Fruit fly (Drosophila melanogaster) whole organism, wandering third instar larva: ENCODE data around the gene RfC3.

Experiments
- Abd-B ChIP-seq: fragments of >200 bp; optimal IDR thresholded peaks from 2 replicates; lab custom pipeline; 2017; ENCODE audit warnings: missing biosample characterization, missing genetic modification characterization
- CG32264 ChIP-seq: fragments of 200-800 bp; sonication (Bioruptor generic); optimal IDR thresholded peaks from 2 replicates; lab custom pipeline; 2016; ENCODE audit warnings: missing biosample characterization, missing genetic modification characterization
- CG9705 ChIP-seq: fragments of 200-800 bp; sonication (Bioruptor generic); optimal IDR thresholded peaks from 2 replicates; lab custom pipeline; 2018; ENCODE audit warnings: missing biosample characterization, mild to moderate bottlenecking, missing genetic modification characterization
- CrebA ChIP-seq: fragments of 200-800 bp; sonication (Bioruptor generic); optimal IDR thresholded peaks from 2 replicates; lab custom pipeline; 2016; ENCODE audit warnings: missing biosample characterization, mild to moderate bottlenecking, missing genetic modification characterization, borderline replicate concordance
- Dfd ChIP-seq: fragments of >200 bp; optimal IDR thresholded peaks from 2 replicates; lab custom pipeline; 2017; ENCODE audit warnings: missing biosample characterization, missing genetic modification characterization
- Dif ChIP-seq: fragments of 200-275, 200-300 bp; sonication (Bioruptor generic); optimal IDR thresholded peaks from 2 replicates; lab custom pipeline; 2018; ENCODE audit warnings: missing biosample characterization, missing genetic modification characterization; ENCODE audit not compliant: partially characterized antibody
- GATAd ChIP-seq: sonication (Bioruptor generic); optimal IDR thresholded peaks from 2 replicates; lab custom pipeline; 2016; ENCODE audit warnings: missing biosample characterization, missing genetic modification characterization
- HLH106 ChIP-seq: fragments of 200-800 bp; optimal IDR thresholded peaks from 3 replicates; lab custom pipeline; 2019; ENCODE audit warnings: missing biosample characterization, mild to moderate bottlenecking, missing genetic modification characterization, moderate library complexity
- Hnf4 ChIP-seq: fragments of 200-800 bp; sonication (Bioruptor generic); optimal IDR thresholded peaks from 2 replicates; lab custom pipeline; 2016; ENCODE audit warnings: missing biosample characterization, mild to moderate bottlenecking, missing genetic modification characterization
- Hr78 ChIP-seq: fragments of >200 bp; optimal IDR thresholded peaks from 2 replicates; lab custom pipeline; 2017; ENCODE audit warnings: missing biosample characterization, missing genetic modification characterization
- Hr83 ChIP-seq: fragments of 200-300 bp; sonication (Bioruptor generic); optimal IDR thresholded peaks from 2 replicates; lab custom pipeline; 2016; ENCODE audit warnings: missing biosample characterization, mild to moderate bottlenecking, missing genetic modification characterization, moderate library complexity; ENCODE audit not compliant: poor library complexity, severe bottlenecking
- Jra ChIP-seq: sonication (Bioruptor generic); optimal IDR thresholded peaks from 2 replicates; lab custom pipeline; 2016; ENCODE audit warnings: missing biosample characterization, missing genetic modification characterization
- Myc ChIP-seq: fragments of >200 bp; optimal IDR thresholded peaks from 2 replicates; lab custom pipeline; 2017
- N ChIP-seq: fragments of >200 bp; optimal IDR thresholded peaks from 2 replicates; lab custom pipeline; 2018; ENCODE audit warnings: missing biosample characterization, missing external identifiers, missing genetic modification characterization
- OdsH ChIP-seq: fragments of 200-800 bp; sonication (Bioruptor generic); optimal IDR thresholded peaks from 2 replicates; lab custom pipeline; 2016; ENCODE audit warnings: missing biosample characterization, mild to moderate bottlenecking, missing genetic modification characterization
- Rel ChIP-seq, 2 experiments: fragments of 200-800 bp; sonication (Bioruptor generic) in 1 of 2; optimal IDR thresholded peaks; 2 replicates in 1 of 2; 3 replicates in 1 of 2; lab custom pipeline; 2016 to 2019; ENCODE audit warnings: mild to moderate bottlenecking in 2 of 2, missing biosample characterization in 2 of 2, missing genetic modification characterization in 2 of 2, moderate library complexity in 1 of 2
- Sp1 ChIP-seq: fragments of 200-800 bp; sonication (Bioruptor generic); optimal IDR thresholded peaks from 3 replicates; lab custom pipeline; 2019; ENCODE audit warnings: missing biosample characterization, mild to moderate bottlenecking, missing genetic modification characterization, moderate library complexity
- br ChIP-seq: fragments of 200-800 bp; sonication (Bioruptor generic); optimal IDR thresholded peaks from 2 replicates; lab custom pipeline; 2016; ENCODE audit warnings: missing biosample characterization, missing genetic modification characterization
- dsf ChIP-seq: sonication (Bioruptor generic); optimal IDR thresholded peaks from 2 replicates; lab custom pipeline; 2016; ENCODE audit warnings: missing biosample characterization, missing genetic modification characterization, borderline replicate concordance
- ey ChIP-seq: fragments of 200-800 bp; sonication (Bioruptor generic); optimal IDR thresholded peaks from 2 replicates; lab custom pipeline; 2016; ENCODE audit warnings: missing biosample characterization, missing genetic modification characterization
- fru ChIP-seq: fragments of 200-800 bp; sonication (Bioruptor generic); optimal IDR thresholded peaks from 3 replicates; lab custom pipeline; 2016; ENCODE audit warnings: missing biosample characterization, mild to moderate bottlenecking, missing genetic modification characterization
- h ChIP-seq: fragments of 200-800 bp; sonication (Bioruptor generic); optimal IDR thresholded peaks from 3 replicates; lab custom pipeline; 2016; ENCODE audit warnings: missing biosample characterization, mild to moderate bottlenecking, missing genetic modification characterization
- jim ChIP-seq: fragments of 175-275, 200-325 bp; sonication (Bioruptor generic); optimal IDR thresholded peaks from 2 replicates; lab custom pipeline; 2016; ENCODE audit warnings: missing biosample characterization, mild to moderate bottlenecking, missing genetic modification characterization
- lola ChIP-seq: fragments of >200 bp; optimal IDR thresholded peaks from 2 replicates; lab custom pipeline; 2017; ENCODE audit warnings: missing biosample characterization, missing genetic modification characterization
- psq ChIP-seq: fragments of 200-800 bp; sonication (Bioruptor generic); optimal IDR thresholded peaks from 3 replicates; lab custom pipeline; 2017; ENCODE audit warnings: missing biosample characterization, mild to moderate bottlenecking, missing genetic modification characterization, moderate library complexity
- rgr ChIP-seq: fragments of 200-800 bp; sonication (Bioruptor generic); optimal IDR thresholded peaks from 3 replicates; lab custom pipeline; 2016; ENCODE audit warnings: missing biosample characterization, mild to moderate bottlenecking, missing genetic modification characterization
- sage ChIP-seq: fragments of 200-800 bp; sonication (Bioruptor generic); optimal IDR thresholded peaks from 2 replicates; lab custom pipeline; 2016; ENCODE audit warnings: missing biosample characterization, mild to moderate bottlenecking, missing genetic modification characterization
- sv ChIP-seq: fragments of 200-800 bp; sonication (Bioruptor generic); optimal IDR thresholded peaks from 3 replicates; lab custom pipeline; 2016; ENCODE audit warnings: missing biosample characterization, missing genetic modification characterization
- tai ChIP-seq: sonication (Bioruptor generic); optimal IDR thresholded peaks from 2 replicates; lab custom pipeline; 2016; ENCODE audit warnings: missing biosample characterization, missing genetic modification characterization
- usp ChIP-seq: fragments of >200 bp; optimal IDR thresholded peaks from 2 replicates; lab custom pipeline; 2017; ENCODE audit warnings: missing biosample characterization, missing genetic modification characterization
- woc ChIP-seq: sonication (Bioruptor generic); optimal IDR thresholded peaks from 2 replicates; lab custom pipeline; 2016; ENCODE audit warnings: missing biosample characterization, mild to moderate bottlenecking, missing genetic modification characterization

The RfC3 gene

DNA sequence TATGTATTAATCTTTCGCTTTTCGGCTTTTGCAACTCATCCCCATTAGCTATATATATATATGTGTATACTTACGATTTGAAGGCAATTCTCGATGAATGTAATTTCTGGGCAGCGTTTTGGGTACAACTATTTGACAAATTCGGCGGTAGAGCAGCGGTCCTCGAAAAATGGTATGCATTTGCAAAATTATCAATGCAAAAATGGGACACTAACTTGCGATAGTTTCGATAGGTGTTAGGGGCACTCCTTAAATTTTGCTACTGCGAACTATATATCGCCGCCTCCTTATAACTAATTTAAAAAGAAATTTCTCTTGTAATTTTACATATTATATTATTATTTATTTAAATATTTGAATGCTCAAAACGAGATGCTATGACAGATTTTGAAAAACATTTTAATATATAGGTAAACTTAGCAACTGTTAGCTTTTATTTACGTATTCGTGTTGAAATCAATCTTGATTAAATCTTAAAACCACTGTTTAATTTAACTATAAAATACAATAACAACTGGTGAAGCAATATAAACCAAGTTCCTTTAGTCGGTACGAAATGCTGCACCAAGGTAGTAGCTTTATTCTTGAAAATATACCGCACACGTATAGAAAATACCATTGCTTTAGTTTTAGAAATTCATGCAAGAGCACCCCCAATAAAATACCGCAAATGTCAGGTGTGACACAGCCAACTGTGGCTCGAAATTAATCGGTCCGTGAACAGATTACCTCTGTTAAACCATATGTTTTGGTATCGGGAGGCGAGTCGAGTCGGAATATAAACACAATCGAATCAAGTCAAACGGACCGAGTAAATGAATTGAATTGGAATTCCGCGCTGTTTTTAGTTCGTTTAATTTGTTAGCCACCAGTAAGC lies 5.5 kb upstream of the RfC3 start, which contains the start of the genes CG5355 and Klp31E:
CG5355 (minus strand) TSS at position 213 of the 877 bp plus-strand sequence.
Klp31E (plus strand) TSS at position 767 of the 877 bp plus-strand sequence.
- TF ChIP-seq Dfd (GFP tag; lab: Kevin White, UChicago), result no peak
- TF ChIP-seq Hnf4 (GFP tag; lab: Kevin White, UChicago), result peak; percentile 21
- peak; percentile 5 for TF ChIP-seq OdsH (GFP tag; lab: Kevin White, UChicago)
- peak; percentile 61 for TF ChIP-seq Sp1
- no peak for TF ChIP-seq sv (GFP tag; lab: Kevin White, UChicago)
- peak; percentile 5 for TF ChIP-seq tai (GFP tag; lab: Kevin White, UChicago)
- peak; percentile 44 for TF ChIP-seq CG9705 (GFP tag; lab: Kevin White, UChicago)
- TF ChIP-seq CG32264 (GFP tag; lab: Kevin White, UChicago), result peak; percentile 28
- TF ChIP-seq N (GFP tag; lab: Kevin White, UChicago), result no peak
- TF ChIP-seq woc (GFP tag; lab: Kevin White, UChicago), result peak; percentile 53
- TF ChIP-seq fru, result no peak
- peak; percentile 75 for TF ChIP-seq HLH106
- TF ChIP-seq psq (GFP tag; lab: Kevin White, UChicago), result peak; percentile 63
- no peak for TF ChIP-seq usp (GFP tag; lab: Kevin White, UChicago)
- no peak for TF ChIP-seq lola (GFP tag; lab: Kevin White, UChicago)
- peak; percentile 41 for TF ChIP-seq ey (GFP tag; lab: Kevin White, UChicago)
- peak; percentile 49 for TF ChIP-seq Hr83
- TF ChIP-seq dsf (GFP tag; lab: Kevin White, UChicago), result no peak
- no peak for TF ChIP-seq sage (GFP tag; lab: Kevin White, UChicago)
- TF ChIP-seq Jra (GFP tag; lab: Kevin White, UChicago), result no peak

- no peak for TF ChIP-seq h (GFP tag; lab: Kevin White, UChicago)
- no peak for TF ChIP-seq br (GFP tag; lab: Kevin White, UChicago)
- peak; percentile 99 for TF ChIP-seq N (GFP tag; lab: Kevin White, UChicago)
- TF ChIP-seq Hr78 (GFP tag; lab: Kevin White, UChicago), result peak; percentile 83
- TF ChIP-seq lola (GFP tag; lab: Kevin White, UChicago), result peak; percentile 79
- no peak for TF ChIP-seq Rel (GFP tag; optimal IDR thresholded peaks at IDR 0.05; lab: Kevin White, UChicago)
- TF ChIP-seq Rel (tag; optimal IDR thresholded peaks at IDR 0.05; lab: Kevin White, UChicago), result peak; percentile 95
- peak; percentile 41 for TF ChIP-seq woc (GFP tag; lab: Kevin White, UChicago)
- no peak for TF ChIP-seq Hr83
- no peak for TF ChIP-seq dsf (GFP tag; lab: Kevin White, UChicago)
Measured at dm6 chr2L:10422643-10423606, 3.9 kb downstream of the RfC3 start, which contains the start of the genes pie and Wdfy2. Gene pie, minus strand, starts transcription at chr2L:10422780. Gene Wdfy2, plus strand, starts transcription at chr2L:10423291.

DNA sequence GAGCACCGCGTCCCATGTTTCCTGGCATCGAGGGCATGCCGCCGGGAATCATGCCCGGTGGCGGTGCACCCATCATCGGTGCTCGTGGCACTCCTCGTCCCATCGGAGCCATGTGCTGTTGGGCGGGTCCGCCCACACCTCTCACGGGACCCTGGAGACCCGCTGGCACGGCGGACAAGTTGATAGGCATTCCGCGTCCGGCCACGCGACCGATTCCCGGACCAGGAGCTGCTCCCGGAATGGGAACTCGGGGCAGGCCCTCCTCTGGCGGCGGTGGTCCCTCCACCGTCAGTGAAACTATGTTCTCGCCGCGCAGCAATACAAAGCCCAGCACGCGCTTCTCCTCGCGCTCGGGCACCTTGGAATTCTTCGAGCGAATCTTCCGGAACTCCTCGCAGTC lies 6.6 kb downstream of the RfC3 start:
- TF ChIP-seq Abd-B (GFP tag; lab: Kevin White, UChicago) (no peak), Dif (GFP tag; lab: Kevin White, UChicago) (no peak), Hr78 (GFP tag; lab: Kevin White, UChicago) (no peak), CG32264 (GFP tag; lab: Kevin White, UChicago) (no peak), sv (GFP tag; lab: Kevin White, UChicago) (no peak), ey (GFP tag; lab: Kevin White, UChicago) (no peak), CrebA (GFP tag; lab: Kevin White, UChicago) (no peak), jim (no peak), OdsH (GFP tag; lab: Kevin White, UChicago) (no peak), Hr83 (no peak), dsf (GFP tag; lab: Kevin White, UChicago) (no peak), psq (GFP tag; lab: Kevin White, UChicago) (no peak), woc (GFP tag; lab: Kevin White, UChicago) (no peak), Hnf4 (GFP tag; lab: Kevin White, UChicago) (no peak), Myc (lab: Kevin White, UChicago) (no peak), GATAd (no peak), rgr (no peak), Rel (GFP tag; optimal IDR thresholded peaks at IDR 0.05; lab: Kevin White, UChicago) (no peak), Rel (tag; optimal IDR thresholded peaks at IDR 0.05; lab: Kevin White, UChicago) (no peak), HLH106 (no peak)
